Fruit fly (Drosophila melanogaster) whole organism, embryonic: ENCODE results near the gene inc.

ENCODE experiments used
- Bdp1 ChIP-seq: fragments of 200-800 bp; sonication (Bioruptor generic); optimal IDR thresholded peaks from 3 replicates; lab custom pipeline; 2016; ENCODE audit warnings: missing biosample characterization, missing genetic modification characterization
- CG11560 ChIP-seq: fragments of 200-800 bp; sonication (Bioruptor generic); IDR thresholded peaks from 3 replicates; pipeline ENCODE4 v1.3.6; 2022; ENCODE audit warnings: missing biosample characterization, missing genetic modification characterization
- CG12769 ChIP-seq: fragments of 200-800 bp; sonication (Bioruptor generic); optimal IDR thresholded peaks from 2 replicates; lab custom pipeline; 2019; ENCODE audit warnings: missing biosample characterization, mild to moderate bottlenecking, missing genetic modification characterization, moderate library complexity
- CG13296 ChIP-seq: fragments of 200-800 bp; sonication (Bioruptor generic); optimal IDR thresholded peaks from 3 replicates; lab custom pipeline; 2018; ENCODE audit warnings: missing biosample characterization, mild to moderate bottlenecking, missing genetic modification characterization
- CG15601 ChIP-seq: fragments of 200-800 bp; sonication (Bioruptor generic); optimal IDR thresholded peaks from 3 replicates; lab custom pipeline; 2019; ENCODE audit warnings: missing biosample characterization, mild to moderate bottlenecking, missing genetic modification characterization, moderate library complexity
- CG16813 ChIP-seq: fragments of 200-800 bp; sonication (Bioruptor generic); IDR thresholded peaks from 3 replicates; pipeline ENCODE4 v1.3.6; 2022; ENCODE audit warnings: missing biosample characterization, missing genetic modification characterization; ENCODE audit not compliant: partially characterized antibody
- CG17829 ChIP-seq: fragments of 200-800 bp; optimal IDR thresholded peaks from 2 replicates; lab custom pipeline; 2019; ENCODE audit warnings: missing biosample characterization, mild to moderate bottlenecking, missing genetic modification characterization, moderate library complexity
- CG32772 ChIP-seq: fragments of 200-800 bp; sonication (Bioruptor generic); IDR thresholded peaks from 2 replicates; pipeline ENCODE4 v1.3.6; 2022; ENCODE audit warnings: missing biosample characterization, missing genetic modification characterization
- CG33213 ChIP-seq: fragments of 200-800 bp; sonication (Bioruptor generic); optimal IDR thresholded peaks from 3 replicates; lab custom pipeline; 2016; ENCODE audit warnings: missing biosample characterization, missing genetic modification characterization
- CG4617 ChIP-seq: fragments of 200-800 bp; sonication (Bioruptor generic); optimal IDR thresholded peaks from 3 replicates; lab custom pipeline; 2016; ENCODE audit warnings: missing biosample characterization, missing genetic modification characterization, borderline replicate concordance
- CG6272 ChIP-seq: fragments of 200-800 bp; sonication (Bioruptor generic); IDR thresholded peaks from 2 replicates; pipeline ENCODE4 v1.3.6; 2022; ENCODE audit warnings: missing biosample characterization, missing genetic modification characterization
- CG6683 ChIP-seq: fragments of 200-800 bp; sonication (Bioruptor generic); optimal IDR thresholded peaks from 2 replicates; lab custom pipeline; 2017; ENCODE audit warnings: missing biosample characterization, mild to moderate bottlenecking, missing genetic modification characterization, missing genetic modification reagents
- CG7357 ChIP-seq: fragments of 200-800 bp; sonication (Bioruptor generic); IDR thresholded peaks from 3 replicates; pipeline ENCODE4 v1.3.6; 2022; ENCODE audit warnings: missing biosample characterization, missing genetic modification characterization
- CG7556 ChIP-seq: fragments of 200-800 bp; sonication (Bioruptor generic); optimal IDR thresholded peaks from 2 replicates; lab custom pipeline; 2017; ENCODE audit warnings: missing biosample characterization, mild to moderate bottlenecking, missing genetic modification characterization
- CG7786 ChIP-seq: fragments of 200-800 bp; sonication (Bioruptor generic); optimal IDR thresholded peaks from 2 replicates; lab custom pipeline; 2016; ENCODE audit warnings: missing biosample characterization, missing genetic modification characterization
- CG8290 ChIP-seq, 3 experiments: fragments of 200-800 bp; sonication (Bioruptor generic); optimal IDR thresholded peaks; 2 replicates each; lab custom pipeline; 2016 to 2019; ENCODE audit warnings: missing biosample characterization in 3 of 3, missing genetic modification characterization in 3 of 3, mild to moderate bottlenecking in 2 of 3, moderate library complexity in 1 of 3
- CG8924 ChIP-seq: fragments of 200-800 bp; optimal IDR thresholded peaks from 3 replicates; lab custom pipeline; 2019; ENCODE audit warnings: missing biosample characterization, mild to moderate bottlenecking, missing genetic modification characterization, moderate library complexity
- CG9876 ChIP-seq: fragments of 200-800 bp; sonication (Bioruptor generic); optimal IDR thresholded peaks from 2 replicates; lab custom pipeline; 2016; ENCODE audit warnings: missing biosample characterization, missing genetic modification characterization
- CrebB ChIP-seq: fragments of 200-800 bp; sonication (Bioruptor generic); optimal IDR thresholded peaks from 3 replicates; lab custom pipeline; 2018; ENCODE audit warnings: missing biosample characterization, mild to moderate bottlenecking, missing genetic modification characterization
- Dbx ChIP-seq: fragments of 200-800 bp; sonication (Bioruptor generic); IDR thresholded peaks from 3 replicates; pipeline ENCODE4 v1.3.6; 2022; ENCODE audit warnings: missing biosample characterization, missing genetic modification characterization
- Deaf1 ChIP-seq: fragments of 200-800 bp; optimal IDR thresholded peaks from 3 replicates; lab custom pipeline; 2019; ENCODE audit warnings: missing biosample characterization, mild to moderate bottlenecking, missing genetic modification characterization, moderate library complexity
- Dref ChIP-seq: fragments of 200-800 bp; sonication (Bioruptor generic); IDR thresholded peaks from 2 replicates; pipeline ENCODE4 v1.3.6; 2022; ENCODE audit warnings: missing biosample characterization, missing genetic modification characterization
- Gsc ChIP-seq: fragments of 200-800 bp; sonication (Bioruptor generic); IDR thresholded peaks from 2 replicates; pipeline ENCODE4 v1.3.6; 2022; ENCODE audit warnings: missing biosample characterization, missing genetic modification characterization
- HLH4C ChIP-seq: fragments of 200-800 bp; sonication (Bioruptor generic); IDR thresholded peaks from 3 replicates; pipeline ENCODE4 v1.3.6; 2022; ENCODE audit warnings: missing biosample characterization, missing genetic modification characterization; ENCODE audit not compliant: partially characterized antibody
- HLH54F ChIP-seq: fragments of 200-800 bp; sonication (Bioruptor generic); optimal IDR thresholded peaks from 3 replicates; lab custom pipeline; 2016; ENCODE audit warnings: missing biosample characterization, missing genetic modification characterization
- HmgD ChIP-seq: fragments of 200-800 bp; sonication (Bioruptor generic); optimal IDR thresholded peaks from 3 replicates; lab custom pipeline; 2016; ENCODE audit warnings: missing biosample characterization, missing genetic modification characterization
- Hmr ChIP-seq: fragments of 200-800 bp; sonication (Bioruptor generic); optimal IDR thresholded peaks from 3 replicates; lab custom pipeline; 2017; ENCODE audit warnings: mild to moderate bottlenecking, missing biosample characterization, missing genetic modification reagents, missing genetic modification characterization
- Hr78 ChIP-seq, 2 experiments: fragments of 200-800 bp in 1 of 2; fragments of >200 bp in 1 of 2; sonication (Bioruptor generic) in 1 of 2; optimal IDR thresholded peaks; 2 replicates each; lab custom pipeline; 2017 to 2019; ENCODE audit warnings: missing biosample characterization in 2 of 2, missing genetic modification characterization in 2 of 2, mild to moderate bottlenecking in 1 of 2, moderate library complexity in 1 of 2
- MBD-R2 ChIP-seq: fragments of 200-800 bp; sonication (Bioruptor generic); IDR thresholded peaks from 2 replicates; pipeline ENCODE4 v1.3.6; 2022; ENCODE audit warnings: missing biosample characterization, missing genetic modification characterization
- MESR4 ChIP-seq: fragments of 200-800 bp; sonication (Bioruptor generic); optimal IDR thresholded peaks from 2 replicates; lab custom pipeline; 2018; ENCODE audit warnings: missing biosample characterization, mild to moderate bottlenecking, missing genetic modification characterization, moderate library complexity
- Scr ChIP-seq: fragments of 200-800 bp; sonication (Bioruptor generic); IDR thresholded peaks from 2 replicates; pipeline ENCODE4 v1.3.6; 2022; ENCODE audit warnings: missing biosample characterization, missing genetic modification characterization; ENCODE audit not compliant: partially characterized antibody
- Sin3A ChIP-seq: fragments of >200 bp; optimal IDR thresholded peaks from 2 replicates; lab custom pipeline; 2018
- ase ChIP-seq: fragments of 200-800 bp; sonication (Bioruptor generic); IDR thresholded peaks from 3 replicates; pipeline ENCODE4 v1.3.6; 2022; ENCODE audit warnings: missing biosample characterization, missing genetic modification characterization
- bbx ChIP-seq: fragments of 200-800 bp; sonication (Bioruptor generic); IDR thresholded peaks from 2 replicates; pipeline ENCODE4 v1.3.6; 2022; ENCODE audit warnings: missing biosample characterization, missing genetic modification characterization; ENCODE audit not compliant: partially characterized antibody
- corto ChIP-seq: fragments of 200-800 bp; sonication (Bioruptor generic); optimal IDR thresholded peaks from 2 replicates; lab custom pipeline; 2016; ENCODE audit warnings: missing biosample characterization, mild to moderate bottlenecking, missing genetic modification characterization, moderate library complexity
- dmrt11E ChIP-seq: fragments of 200-800 bp; sonication (Bioruptor generic); optimal IDR thresholded peaks from 3 replicates; lab custom pipeline; 2018; ENCODE audit warnings: missing biosample characterization, mild to moderate bottlenecking, missing genetic modification characterization, moderate library complexity
- exex ChIP-seq: fragments of 200-800 bp; sonication (Bioruptor generic); optimal IDR thresholded peaks from 4 replicates; lab custom pipeline; 2018; ENCODE audit warnings: missing biosample characterization, mild to moderate bottlenecking, missing genetic modification characterization, moderate library complexity
- ftz-f1 ChIP-seq: fragments of 200-800 bp; sonication (Bioruptor generic); optimal IDR thresholded peaks from 2 replicates; lab custom pipeline; 2016; ENCODE audit warnings: missing biosample characterization, missing genetic modification characterization
- hbn ChIP-seq: fragments of 200-800 bp; sonication (Bioruptor generic); IDR thresholded peaks from 2 replicates; pipeline ENCODE4 v1.3.6; 2022; ENCODE audit warnings: missing biosample characterization, missing genetic modification characterization; ENCODE audit not compliant: partially characterized antibody
- jumu ChIP-seq: fragments of 200-800 bp; sonication (Bioruptor generic); optimal IDR thresholded peaks from 3 replicates; lab custom pipeline; 2016; ENCODE audit warnings: missing biosample characterization, missing genetic modification characterization
- knrl ChIP-seq: fragments of 200-800 bp; sonication (Bioruptor generic); IDR thresholded peaks from 3 replicates; pipeline ENCODE4 v1.3.6; 2022; ENCODE audit warnings: missing biosample characterization, missing genetic modification characterization; ENCODE audit not compliant: partially characterized antibody
- nmo ChIP-seq: fragments of 200-800 bp; sonication (Bioruptor generic); optimal IDR thresholded peaks from 2 replicates; lab custom pipeline; 2018; ENCODE audit warnings: missing biosample characterization, mild to moderate bottlenecking, missing genetic modification characterization, moderate library complexity
- oc ChIP-seq: fragments of 200-800 bp; sonication (Bioruptor generic); optimal IDR thresholded peaks from 2 replicates; lab custom pipeline; 2018; ENCODE audit warnings: missing biosample characterization, mild to moderate bottlenecking, missing genetic modification characterization, moderate library complexity
- pho ChIP-seq: fragments of 200-800 bp; sonication (Bioruptor generic); optimal IDR thresholded peaks from 2 replicates; lab custom pipeline; 2016; ENCODE audit warnings: missing biosample characterization, missing genetic modification characterization
- phol ChIP-seq: fragments of 200-800 bp; sonication (Bioruptor generic); optimal IDR thresholded peaks from 3 replicates; lab custom pipeline; 2018; ENCODE audit warnings: missing biosample characterization, mild to moderate bottlenecking, missing genetic modification characterization, moderate library complexity
- row ChIP-seq: fragments of 200-800 bp; sonication (Bioruptor generic); IDR thresholded peaks from 3 replicates; pipeline ENCODE4 v1.3.6; 2022; ENCODE audit warnings: missing biosample characterization, missing genetic modification characterization
- sd ChIP-seq: fragments of 200-800 bp; sonication (Bioruptor generic); optimal IDR thresholded peaks from 3 replicates; lab custom pipeline; 2018; ENCODE audit warnings: missing biosample characterization, mild to moderate bottlenecking, missing genetic modification characterization, moderate library complexity
- tin ChIP-seq: fragments of 200-800 bp; sonication (Bioruptor generic); optimal IDR thresholded peaks from 3 replicates; lab custom pipeline; 2016; ENCODE audit warnings: missing biosample characterization, missing genetic modification characterization
- tna ChIP-seq: fragments of 200-800 bp; sonication (Bioruptor generic); IDR thresholded peaks from 2 replicates; pipeline ENCODE4 v1.3.6; 2022; ENCODE audit warnings: missing biosample characterization, missing genetic modification characterization; ENCODE audit not compliant: partially characterized antibody

inc gene

DNA sequence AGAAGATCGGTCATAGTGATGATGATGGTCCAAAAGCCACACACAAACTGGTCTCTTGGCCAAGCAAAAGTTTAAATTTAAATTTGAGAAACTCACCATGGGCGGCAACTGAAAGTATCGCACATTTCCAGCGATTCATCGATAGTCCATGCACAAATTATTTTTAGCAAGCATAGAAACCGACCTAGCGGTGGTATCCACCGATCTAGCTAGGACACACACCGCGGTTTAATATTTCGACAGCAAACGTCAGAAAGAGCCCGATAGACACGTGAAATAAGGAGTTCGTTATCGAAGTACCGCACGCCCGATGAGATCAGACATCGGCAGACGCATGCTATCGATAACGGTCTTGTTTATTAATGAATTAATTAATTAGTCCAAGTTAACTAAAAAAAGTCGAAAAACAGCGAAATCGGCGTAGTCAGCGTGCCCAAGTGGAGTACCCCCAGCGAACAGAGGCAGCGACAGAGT is 29.5 kb downstream of the inc start, which contains the start of gene CG14795 (continued):
- no peak for TF ChIP-seq CG32772
- TF ChIP-seq CrebB (tag; lab: Kevin White, UChicago): peak; percentile 50
- peak; percentile 75 for TF ChIP-seq Sin3A (lab: Kevin White, UChicago)
- TF ChIP-seq bbx (GFP tag; lab: Robert Waterston, UW): peak; percentile 97
- TF ChIP-seq Hr78 (GFP tag; optimal IDR thresholded peaks at IDR 0.05; lab: Kevin White, UChicago): no peak
- no peak for TF ChIP-seq Gsc (GFP tag; lab: Robert Waterston, UW)
- peak; percentile 65; the same call in 2 of the 3 replicates for TF ChIP-seq Dbx (GFP tag; lab: Robert Waterston, UW)
- TF ChIP-seq CG33213 (GFP tag; lab: Kevin White, UChicago): peak; percentile 80
- TF ChIP-seq CG6272 (GFP tag; lab: Robert Waterston, UW): peak; percentile 33; the same call in 1 of the 2 replicates
- TF ChIP-seq Bdp1 (GFP tag; lab: Kevin White, UChicago): peak; percentile 18
- TF ChIP-seq tna (GFP tag; lab: Robert Waterston, UW): peak; percentile 96
- no peak for TF ChIP-seq ase (GFP tag; lab: Robert Waterston, UW)
- peak; percentile 84 for TF ChIP-seq HmgD
- TF ChIP-seq ftz-f1 (GFP tag; lab: Kevin White, UChicago): peak; percentile 36
- no peak for TF ChIP-seq CG8290 (GFP tag; optimal IDR thresholded peaks at IDR 0.05; lab: Kevin White, UChicago)
- peak in 1 of 2 experiments; percentile 81 for TF ChIP-seq CG8290 (tag; optimal IDR thresholded peaks at IDR 0.05; lab: Kevin White, UChicago)
- peak; percentile 52 for TF ChIP-seq CG9876 (GFP tag; lab: Kevin White, UChicago)
- TF ChIP-seq hbn (GFP tag; lab: Robert Waterston, UW): peak; percentile 98
- peak; percentile 80 for TF ChIP-seq Hmr (GFP tag; lab: Kevin White, UChicago)
- peak; percentile 69; the same call in 2 of the 3 replicates for TF ChIP-seq CG11560 (tag; lab: Robert Waterston, UW)
- TF ChIP-seq nmo: peak; percentile 69
- peak; percentile 96 for TF ChIP-seq CG16813 (GFP tag; lab: Robert Waterston, UW)
- no peak for TF ChIP-seq CG13296
- TF ChIP-seq CG4617: peak; percentile 51
- TF ChIP-seq corto (GFP tag; lab: Kevin White, UChicago): no peak
- TF ChIP-seq MBD-R2 (GFP tag; lab: Robert Waterston, UW): peak; percentile 57
- peak; percentile 53 for TF ChIP-seq pho (GFP tag; lab: Kevin White, UChicago)
- TF ChIP-seq CG7786 (GFP tag; lab: Kevin White, UChicago): peak; percentile 20
- no peak for TF ChIP-seq CG7357 (GFP tag; lab: Robert Waterston, UW)
- peak; percentile 97 for TF ChIP-seq HLH4C (GFP tag; lab: Robert Waterston, UW)
- peak; percentile 22 for TF ChIP-seq Deaf1 (tag; lab: Kevin White, UChicago)
- TF ChIP-seq oc (tag; lab: Kevin White, UChicago): peak; percentile 6
- TF ChIP-seq CG17829 (tag; lab: Kevin White, UChicago): peak; percentile 88
- peak; percentile 12 for TF ChIP-seq tin (GFP tag; lab: Kevin White, UChicago)
- peak; percentile 91 for TF ChIP-seq Scr (GFP tag; lab: Robert Waterston, UW)
- peak; percentile 60 for TF ChIP-seq CG8924
- TF ChIP-seq knrl (GFP tag; lab: Robert Waterston, UW): peak; percentile 91
- peak; percentile 67 for TF ChIP-seq sd (tag; lab: Kevin White, UChicago)
- peak; percentile 31 for TF ChIP-seq exex (tag; lab: Kevin White, UChicago)
- peak; percentile 36 for TF ChIP-seq HLH54F (GFP tag; lab: Kevin White, UChicago)
- TF ChIP-seq CG7556 (GFP tag; lab: Kevin White, UChicago): peak; percentile 3
- peak; percentile 99 for TF ChIP-seq Dref (GFP tag; lab: Robert Waterston, UW)
- TF ChIP-seq jumu (GFP tag; lab: Kevin White, UChicago): peak; percentile 61
- TF ChIP-seq phol (tag; lab: Kevin White, UChicago): peak; percentile 73
- peak; percentile 8 for TF ChIP-seq dmrt11E (tag; lab: Kevin White, UChicago)
- peak; percentile 50 for TF ChIP-seq CG15601 (tag; lab: Kevin White, UChicago)
- TF ChIP-seq CG6683 (GFP tag; lab: Kevin White, UChicago): peak; percentile 35
- TF ChIP-seq row (GFP tag; lab: Robert Waterston, UW): peak; percentile 45; the same call in 2 of the 3 replicates
- TF ChIP-seq CG12769: peak; percentile 49
- peak; percentile 91 for TF ChIP-seq MESR4 (GFP tag; lab: Kevin White, UChicago)
